Fruit fly (Drosophila melanogaster): Measurements from ENCODE around the gene Mob2.

- TF ChIP-seq ttk (optimal IDR thresholded peaks at IDR 0.05) (no peak), psq (optimal IDR thresholded peaks at IDR 0.05) (no peak), h (optimal IDR thresholded peaks at IDR 0.05) (no peak), insv (optimal IDR thresholded peaks at IDR 0.05) (no peak), Myc (optimal IDR thresholded peaks at IDR 0.05) (no peak), Sin3A (optimal IDR thresholded peaks at IDR 0.05) (no peak)
These were observed 69.6 kb downstream of the Mob2 start for dm6 chr3L:11492457-11492856.

Measured in Kc167 (cell line).